Fruit fly (Drosophila melanogaster) whole organism, prepupa: ENCODE measurements around the gene CG42709.

Experiments
- Blimp-1 ChIP-seq: fragments of 200-800 bp; sonication (Bioruptor generic); optimal IDR thresholded peaks from 3 replicates; lab custom pipeline; 2017; ENCODE audit warnings: missing biosample characterization, missing genetic modification characterization, mild to moderate bottlenecking, moderate library complexity, missing genetic modification reagents
- CG10669 ChIP-seq: fragments of 200-800 bp; sonication (Bioruptor generic); optimal IDR thresholded peaks from 3 replicates; lab custom pipeline; 2018; ENCODE audit warnings: missing biosample characterization, mild to moderate bottlenecking, missing genetic modification characterization, moderate library complexity
- CG11294 ChIP-seq: fragments of 200-800 bp; sonication (Bioruptor generic); IDR thresholded peaks from 2 replicates; pipeline ENCODE4 v1.3.6; 2022; ENCODE audit warnings: missing biosample characterization, missing genetic modification characterization
- CG11762 ChIP-seq: fragments of 200-800 bp; sonication (Bioruptor generic); optimal IDR thresholded peaks from 3 replicates; lab custom pipeline; 2016; ENCODE audit warnings: missing biosample characterization, missing genetic modification characterization; ENCODE audit not compliant: insufficient read depth
- CG11902 ChIP-seq: fragments of 200-800 bp; sonication (Bioruptor generic); optimal IDR thresholded peaks from 3 replicates; lab custom pipeline; 2016; ENCODE audit warnings: missing biosample characterization, missing genetic modification characterization
- CG15336 ChIP-seq: fragments of 200-800 bp; sonication (Bioruptor generic); IDR thresholded peaks from 2 replicates; pipeline ENCODE4 v1.3.6; 2022; ENCODE audit warnings: missing biosample characterization, missing genetic modification characterization
- CG1621 ChIP-seq: fragments of 200-800 bp; sonication (Bioruptor generic); optimal IDR thresholded peaks from 3 replicates; lab custom pipeline; 2018; ENCODE audit warnings: missing biosample characterization, mild to moderate bottlenecking, missing genetic modification characterization
- CG16779 ChIP-seq: fragments of 200-800 bp; sonication (Bioruptor generic); optimal IDR thresholded peaks from 3 replicates; lab custom pipeline; 2017; ENCODE audit warnings: missing biosample characterization, mild to moderate bottlenecking, missing genetic modification characterization
- CG31627 ChIP-seq: fragments of 200-800 bp; sonication (Bioruptor generic); optimal IDR thresholded peaks from 3 replicates; lab custom pipeline; 2016; ENCODE audit warnings: missing biosample characterization, missing genetic modification characterization
- CG32006 ChIP-seq: fragments of 200-800 bp; sonication (Bioruptor generic); optimal IDR thresholded peaks from 3 replicates; lab custom pipeline; 2017; ENCODE audit warnings: missing biosample characterization, mild to moderate bottlenecking, missing genetic modification characterization
- CG34406 ChIP-seq: fragments of 200-800 bp; sonication (Bioruptor generic); optimal IDR thresholded peaks from 3 replicates; lab custom pipeline; 2016; ENCODE audit warnings: missing biosample characterization, missing genetic modification characterization
- CG4318 ChIP-seq: fragments of 200-800 bp; sonication (Bioruptor generic); optimal IDR thresholded peaks from 3 replicates; lab custom pipeline; 2017; ENCODE audit warnings: missing biosample characterization, mild to moderate bottlenecking, missing genetic modification characterization
- CG6276 ChIP-seq: fragments of 200-800 bp; sonication (Bioruptor generic); optimal IDR thresholded peaks from 2 replicates; lab custom pipeline; 2017; ENCODE audit warnings: missing biosample characterization, mild to moderate bottlenecking, missing genetic modification characterization
- CG6792 ChIP-seq: fragments of 200-800 bp; sonication (Bioruptor generic); optimal IDR thresholded peaks from 3 replicates; lab custom pipeline; 2016; ENCODE audit warnings: missing biosample characterization, missing genetic modification characterization
- CG6808 ChIP-seq: fragments of 200-800 bp; sonication (Bioruptor generic); optimal IDR thresholded peaks from 3 replicates; lab custom pipeline; 2017; ENCODE audit warnings: missing biosample characterization, missing genetic modification characterization, mild to moderate bottlenecking, moderate library complexity, missing genetic modification reagents
- CG6854 ChIP-seq: fragments of 200-800 bp; sonication (Bioruptor generic); optimal IDR thresholded peaks from 2 replicates; lab custom pipeline; 2017; ENCODE audit warnings: missing biosample characterization, mild to moderate bottlenecking, missing genetic modification characterization
- CG8119 ChIP-seq: fragments of 200-800 bp; sonication (Bioruptor generic); IDR thresholded peaks from 3 replicates; pipeline ENCODE4 v1.3.6; 2022; ENCODE audit warnings: missing biosample characterization, missing genetic modification characterization
- CG8319 ChIP-seq: fragments of 200-800 bp; sonication (Bioruptor generic); optimal IDR thresholded peaks from 3 replicates; lab custom pipeline; 2016; ENCODE audit warnings: missing biosample characterization, missing genetic modification characterization
- CG8632 ChIP-seq: fragments of 200-800 bp; sonication (Bioruptor generic); optimal IDR thresholded peaks from 3 replicates; lab custom pipeline; 2016; ENCODE audit warnings: missing biosample characterization, missing genetic modification characterization
- CG9139 ChIP-seq: fragments of 200-800 bp; sonication (Bioruptor generic); optimal IDR thresholded peaks from 3 replicates; lab custom pipeline; 2017; ENCODE audit warnings: missing biosample characterization, mild to moderate bottlenecking, missing genetic modification characterization
- Eip78C ChIP-seq: fragments of 200-800 bp; sonication (Bioruptor generic); peaks from one replicate; lab custom pipeline; 2016; ENCODE audit warnings: missing biosample characterization, missing genetic modification characterization
- Eip93F ChIP-seq: fragments of 200-800 bp; sonication (Bioruptor generic); optimal IDR thresholded peaks from 2 replicates; lab custom pipeline; 2016; ENCODE audit warnings: missing biosample characterization, mild to moderate bottlenecking, missing genetic modification characterization
- Ets21C ChIP-seq: fragments of 200-800 bp; sonication (Bioruptor generic); optimal IDR thresholded peaks from 3 replicates; lab custom pipeline; 2016; ENCODE audit warnings: missing biosample characterization, missing genetic modification characterization
- Ets96B ChIP-seq: fragments of 200-800 bp; optimal IDR thresholded peaks from 2 replicates; lab custom pipeline; 2019; ENCODE audit warnings: missing biosample characterization, mild to moderate bottlenecking, missing genetic modification characterization, moderate library complexity
- Gug ChIP-seq: fragments of 200-800 bp; sonication (Bioruptor generic); IDR thresholded peaks from 2 replicates; pipeline ENCODE4 v1.3.6; 2022; ENCODE audit warnings: missing biosample characterization, missing genetic modification characterization
- Hr38 ChIP-seq: sonication (Bioruptor generic); optimal IDR thresholded peaks from 2 replicates; lab custom pipeline; 2016; ENCODE audit warnings: missing biosample characterization, missing genetic modification characterization
- Hr39 ChIP-seq: fragments of 200-800 bp; sonication (Bioruptor generic); optimal IDR thresholded peaks from 2 replicates; lab custom pipeline; 2016; ENCODE audit warnings: missing biosample characterization, missing genetic modification characterization
- Hr4 ChIP-seq: fragments of 200-800 bp; sonication (Bioruptor generic); optimal IDR thresholded peaks from 3 replicates; lab custom pipeline; 2016; ENCODE audit warnings: missing biosample characterization, missing genetic modification characterization
- Lpt ChIP-seq: fragments of 200-800 bp; sonication (Bioruptor generic); optimal IDR thresholded peaks from 3 replicates; lab custom pipeline; 2016; ENCODE audit warnings: missing biosample characterization, missing genetic modification characterization
- Met ChIP-seq: fragments of 200-800 bp; sonication (Bioruptor generic); optimal IDR thresholded peaks from 3 replicates; lab custom pipeline; 2016; ENCODE audit warnings: missing biosample characterization, missing genetic modification characterization
- OdsH ChIP-seq: fragments of 200-800 bp; sonication (Bioruptor generic); optimal IDR thresholded peaks from 3 replicates; lab custom pipeline; 2016; ENCODE audit warnings: missing biosample characterization, missing genetic modification characterization
- Smox ChIP-seq: fragments of 200-800 bp; sonication (Bioruptor generic); optimal IDR thresholded peaks from 3 replicates; lab custom pipeline; 2016; ENCODE audit warnings: missing biosample characterization, missing genetic modification characterization
- Sox102F ChIP-seq: fragments of 200-800 bp; sonication (Bioruptor generic); optimal IDR thresholded peaks from 2 replicates; lab custom pipeline; 2016; ENCODE audit warnings: missing biosample characterization, mild to moderate bottlenecking, missing genetic modification characterization
- Sox14 ChIP-seq: fragments of 200-800 bp; sonication (Bioruptor generic); optimal IDR thresholded peaks from 3 replicates; lab custom pipeline; 2016; ENCODE audit warnings: missing biosample characterization, missing genetic modification characterization
- Sox15 ChIP-seq: fragments of 200-800 bp; sonication (Bioruptor generic); optimal IDR thresholded peaks from 3 replicates; lab custom pipeline; 2016; ENCODE audit warnings: missing biosample characterization, missing genetic modification characterization
- cyc ChIP-seq: fragments of 200-800 bp; sonication (Bioruptor generic); optimal IDR thresholded peaks from 3 replicates; lab custom pipeline; 2016; ENCODE audit warnings: missing biosample characterization, missing genetic modification characterization
- dac ChIP-seq: fragments of 200-800 bp; sonication (Bioruptor generic); optimal IDR thresholded peaks from 2 replicates; lab custom pipeline; 2017; ENCODE audit warnings: missing biosample characterization, mild to moderate bottlenecking, missing genetic modification characterization
- esn ChIP-seq: fragments of 200-800 bp; sonication (Bioruptor generic); optimal IDR thresholded peaks from 2 replicates; lab custom pipeline; 2016; ENCODE audit warnings: missing biosample characterization, mild to moderate bottlenecking, missing genetic modification characterization, moderate library complexity
- fkh ChIP-seq: fragments of 200-800 bp; sonication (Bioruptor generic); optimal IDR thresholded peaks from 3 replicates; lab custom pipeline; 2017; ENCODE audit warnings: missing biosample characterization, mild to moderate bottlenecking, missing genetic modification characterization, moderate library complexity
- lz ChIP-seq: fragments of 200-800 bp; sonication (Bioruptor generic); optimal IDR thresholded peaks from 3 replicates; lab custom pipeline; 2016; ENCODE audit warnings: missing biosample characterization, missing genetic modification characterization
- ss ChIP-seq, 2 experiments: fragments of 200-800 bp; sonication (Bioruptor generic); optimal IDR thresholded peaks; 2 replicates in 1 of 2; 3 replicates in 1 of 2; lab custom pipeline; 2017 to 2018; ENCODE audit warnings: mild to moderate bottlenecking in 2 of 2, missing biosample characterization in 2 of 2, missing genetic modification characterization in 2 of 2, moderate library complexity in 1 of 2
- svp ChIP-seq: fragments of 200-800 bp; sonication (Bioruptor generic); peaks from one replicate; lab custom pipeline; 2016; ENCODE audit warnings: missing biosample characterization, missing genetic modification characterization
- vri ChIP-seq: fragments of 200-800 bp; sonication (Bioruptor generic); optimal IDR thresholded peaks from 3 replicates; lab custom pipeline; 2016; ENCODE audit warnings: missing biosample characterization, mild to moderate bottlenecking, missing genetic modification characterization

The CG42709 gene

DNA sequence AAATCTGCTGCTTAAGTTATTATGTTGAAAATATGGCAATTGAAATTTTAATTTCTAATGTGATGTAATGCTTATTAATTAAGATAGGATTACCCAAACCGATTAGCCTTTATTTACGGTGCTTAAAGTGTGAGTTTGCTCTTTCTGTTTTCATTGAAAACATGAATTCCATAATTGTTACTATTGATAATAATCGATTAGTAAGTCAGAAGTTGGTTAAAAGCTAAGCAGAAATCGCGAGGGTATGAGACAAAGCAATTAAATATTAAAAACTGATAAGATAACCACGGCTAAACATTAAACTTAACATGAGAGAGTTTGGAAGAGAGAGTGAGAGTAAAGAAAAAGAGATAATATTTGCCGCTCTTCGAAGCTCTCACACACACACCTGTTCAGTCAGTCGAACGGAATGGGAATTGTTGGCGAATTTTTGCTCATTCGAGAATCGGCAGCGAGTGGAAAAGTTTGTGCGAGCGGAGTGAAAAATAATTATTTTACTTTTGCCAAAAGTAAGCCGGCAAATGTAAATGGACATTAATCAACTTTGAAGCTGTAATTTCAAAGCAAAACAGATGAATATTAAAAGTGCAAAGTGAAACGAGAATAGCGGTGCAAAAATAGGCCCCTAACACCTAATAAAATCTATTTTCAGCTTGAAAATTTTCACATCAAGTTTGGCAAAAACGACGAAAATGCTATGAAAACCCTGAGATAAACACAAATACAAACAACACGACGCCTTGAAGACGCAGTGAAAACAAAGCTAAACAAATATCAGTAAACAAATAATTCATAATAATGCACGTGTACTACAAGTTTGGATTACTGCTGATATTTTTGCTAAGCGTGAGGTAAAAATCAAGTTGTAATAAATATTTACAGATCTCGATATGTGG lies 1.0 kb downstream of the CG42709 start (continued):
- TF ChIP-seq dac (GFP tag; lab: Kevin White, UChicago) (no peak), Sox15 (GFP tag; lab: Kevin White, UChicago) (no peak), CG9139 (peak; percentile 14), CG10669 (GFP tag; lab: Kevin White, UChicago) (no peak), Sox102F (GFP tag; lab: Kevin White, UChicago) (no peak), svp (GFP tag; lab: Kevin White, UChicago) (peak; percentile 40), CG34406 (GFP tag; lab: Kevin White, UChicago) (no peak), CG1621 (tag; lab: Kevin White, UChicago) (no peak), Eip93F (GFP tag; lab: Kevin White, UChicago) (no peak)
- TF ChIP-seq, all 60 proteins: peak for 7

DNA sequence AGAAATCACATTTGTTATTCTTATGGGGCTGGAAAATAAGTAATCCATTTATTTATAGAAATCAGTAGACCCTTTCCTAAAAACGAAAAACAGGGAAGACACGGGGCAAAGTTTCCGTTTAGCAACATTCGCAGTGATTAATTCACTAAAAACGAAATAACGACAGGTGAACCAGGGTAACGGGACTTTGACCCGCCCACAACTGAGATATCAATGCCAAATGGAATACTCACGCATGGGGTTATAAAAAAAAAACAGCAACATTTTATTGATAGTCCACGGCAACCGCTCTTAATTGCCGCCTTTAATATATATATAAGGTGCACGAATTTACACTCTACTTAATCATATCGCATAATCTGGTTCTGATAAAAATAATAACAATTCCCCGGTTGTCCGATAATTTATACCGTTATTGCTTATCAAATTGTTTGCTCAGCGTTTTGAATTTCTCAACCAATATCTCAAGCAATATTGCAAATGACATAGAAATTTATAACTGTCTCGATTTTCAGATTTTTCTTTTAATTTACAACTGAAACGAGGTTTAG lies 1.8 kb downstream of the CG42709 start:
- TF ChIP-seq lz (GFP tag; lab: Kevin White, UChicago) (no peak), Eip78C (GFP tag; lab: Kevin White, UChicago) (peak; percentile 10), svp (GFP tag; lab: Kevin White, UChicago) (peak; percentile 36), vri (GFP tag; lab: Kevin White, UChicago) (peak; percentile 7), Eip93F (GFP tag; lab: Kevin White, UChicago) (peak; percentile 46)

dm6 chr3L:12792933-12793448 lies 3.0 kb downstream of the CG42709 start:
- TF ChIP-seq Hr39: peak; percentile 69
- TF ChIP-seq CG15336 (GFP tag; lab: Robert Waterston, UW): peak; percentile 89
- TF ChIP-seq CG6808 (GFP tag; lab: Kevin White, UChicago): peak; percentile 91
- TF ChIP-seq fkh (GFP tag; lab: Kevin White, UChicago): no peak
- peak; percentile 77 for TF ChIP-seq cyc (GFP tag; lab: Kevin White, UChicago)
- TF ChIP-seq Ets96B (tag; lab: Kevin White, UChicago): peak; percentile 92
- TF ChIP-seq Hr4: peak; percentile 79
- TF ChIP-seq CG16779: peak; percentile 83
- TF ChIP-seq esn: peak; percentile 91
- peak; percentile 88 for TF ChIP-seq Sox14 (GFP tag; lab: Kevin White, UChicago)
- TF ChIP-seq CG6792 (GFP tag; lab: Kevin White, UChicago): peak; percentile 85
- peak; percentile 86 for TF ChIP-seq CG6276 (GFP tag; lab: Kevin White, UChicago)
- TF ChIP-seq OdsH (GFP tag; lab: Kevin White, UChicago): peak; percentile 84
- TF ChIP-seq CG11902: peak; percentile 65
- peak; percentile 90 for TF ChIP-seq CG8119 (GFP tag; lab: Robert Waterston, UW)
- TF ChIP-seq CG8319 (GFP tag; lab: Kevin White, UChicago): peak; percentile 57
- peak; percentile 75 for TF ChIP-seq CG1621 (tag; lab: Kevin White, UChicago)
- TF ChIP-seq CG34406 (GFP tag; lab: Kevin White, UChicago): peak; percentile 87
- TF ChIP-seq CG8632 (GFP tag; lab: Kevin White, UChicago): peak; percentile 85
- peak; percentile 77 for TF ChIP-seq Lpt (GFP tag; lab: Kevin White, UChicago)
- TF ChIP-seq CG11762 (GFP tag; lab: Kevin White, UChicago): peak; percentile 71
- peak; percentile 87 for TF ChIP-seq CG32006 (GFP tag; lab: Kevin White, UChicago)
- TF ChIP-seq Met (GFP tag; lab: Kevin White, UChicago): peak; percentile 91
- TF ChIP-seq Hr38: no peak
- TF ChIP-seq CG10669 (GFP tag; lab: Kevin White, UChicago): peak; percentile 85
- TF ChIP-seq Blimp-1: peak; percentile 97
- peak; percentile 69 for TF ChIP-seq CG6854 (GFP tag; lab: Kevin White, UChicago)
- no peak for TF ChIP-seq Eip93F (GFP tag; lab: Kevin White, UChicago)
- peak; percentile 65 for TF ChIP-seq Gug
- TF ChIP-seq CG31627: peak; percentile 74
- peak; percentile 91 to 93 for TF ChIP-seq ss (GFP tag; optimal IDR thresholded peaks at IDR 0.05; lab: Kevin White, UChicago)
- TF ChIP-seq Eip78C (GFP tag; lab: Kevin White, UChicago): peak; percentile 99
- peak; percentile 87 for TF ChIP-seq Smox (GFP tag; lab: Kevin White, UChicago)
- TF ChIP-seq Sox15 (GFP tag; lab: Kevin White, UChicago): peak; percentile 55
- peak; percentile 15; the same call in 1 of the 2 replicates for TF ChIP-seq CG11294 (GFP tag; lab: Robert Waterston, UW)
- TF ChIP-seq CG4318 (GFP tag; lab: Kevin White, UChicago): peak; percentile 55
- TF ChIP-seq Ets21C (GFP tag; lab: Kevin White, UChicago): peak; percentile 68
